Fruit fly (Drosophila melanogaster) whole organism, pupa: ENCODE measurements around the gene mei-38.

Experiments used
- CG10348 ChIP-seq: fragments of 200-800 bp; sonication (Bioruptor generic); IDR thresholded peaks from 2 replicates; pipeline ENCODE4 v1.3.6; 2022; ENCODE audit warnings: missing biosample characterization, missing genetic modification characterization
- CG12605 ChIP-seq: fragments of 200-800 bp; sonication (Bioruptor generic); IDR thresholded peaks from 2 replicates; pipeline ENCODE4 v1.3.6; 2022; ENCODE audit warnings: missing biosample characterization, missing genetic modification characterization
- CG13204 ChIP-seq: fragments of 200-800 bp; sonication (Bioruptor generic); optimal IDR thresholded peaks from 2 replicates; lab custom pipeline; 2018; ENCODE audit warnings: missing biosample characterization, mild to moderate bottlenecking, missing genetic modification characterization, moderate library complexity
- CG14655 ChIP-seq: fragments of 200-800 bp; sonication (Bioruptor generic); optimal IDR thresholded peaks from 3 replicates; lab custom pipeline; 2017; ENCODE audit warnings: mild to moderate bottlenecking, missing biosample characterization, missing genetic modification reagents, missing genetic modification characterization
- CG15710 ChIP-seq: fragments of 200-800 bp; sonication (Bioruptor generic); optimal IDR thresholded peaks from 2 replicates; lab custom pipeline; 2018; ENCODE audit warnings: missing biosample characterization, mild to moderate bottlenecking, missing genetic modification characterization, moderate library complexity
- CG17806 ChIP-seq: fragments of 200-800 bp; sonication (Bioruptor generic); optimal IDR thresholded peaks from 2 replicates; lab custom pipeline; 2018; ENCODE audit warnings: missing biosample characterization, mild to moderate bottlenecking, missing genetic modification characterization, moderate library complexity
- CG32121 ChIP-seq: fragments of 200-800 bp; sonication (Bioruptor generic); IDR thresholded peaks from 2 replicates; pipeline ENCODE4 v1.3.6; 2022; ENCODE audit warnings: missing biosample characterization, missing genetic modification characterization
- CG34367 ChIP-seq: fragments of 200-800 bp; sonication (Bioruptor generic); optimal IDR thresholded peaks from 2 replicates; lab custom pipeline; 2018; ENCODE audit warnings: missing biosample characterization, mild to moderate bottlenecking, missing genetic modification characterization
- CG4496 ChIP-seq: fragments of 200-800 bp; sonication (Bioruptor generic); IDR thresholded peaks from 3 replicates; pipeline ENCODE4 v1.3.6; 2022; ENCODE audit warnings: missing biosample characterization, missing genetic modification characterization
- CG8159 ChIP-seq: fragments of 200-800 bp; sonication (Bioruptor generic); optimal IDR thresholded peaks from 3 replicates; lab custom pipeline; 2018; ENCODE audit warnings: missing biosample characterization, mild to moderate bottlenecking, missing genetic modification characterization, moderate library complexity
- CG8301 ChIP-seq: fragments of 200-800 bp; sonication (Bioruptor generic); optimal IDR thresholded peaks from 2 replicates; lab custom pipeline; 2018; ENCODE audit warnings: missing biosample characterization, mild to moderate bottlenecking, missing genetic modification characterization
- CG9948 ChIP-seq: fragments of 200-800 bp; sonication (Bioruptor generic); optimal IDR thresholded peaks from 2 replicates; lab custom pipeline; 2018; ENCODE audit warnings: missing biosample characterization, mild to moderate bottlenecking, missing genetic modification characterization, moderate library complexity
- D1 ChIP-seq: fragments of 200-800 bp; sonication (Bioruptor generic); optimal IDR thresholded peaks from 2 replicates; lab custom pipeline; 2018; ENCODE audit warnings: missing biosample characterization, mild to moderate bottlenecking, missing genetic modification characterization, moderate library complexity
- EcR ChIP-seq: fragments of 200-800 bp; sonication (Bioruptor generic); optimal IDR thresholded peaks from 3 replicates; lab custom pipeline; 2019; ENCODE audit warnings: missing biosample characterization, missing genetic modification characterization, mild to moderate bottlenecking, moderate library complexity, missing genetic modification reagents
- Ets98B ChIP-seq: fragments of 200-800 bp; sonication (Bioruptor generic); IDR thresholded peaks from 2 replicates; pipeline ENCODE4 v1.3.6; 2022; ENCODE audit warnings: missing biosample characterization, missing genetic modification characterization
- Pif1A ChIP-seq: fragments of 200-800 bp; sonication (Bioruptor generic); optimal IDR thresholded peaks from 3 replicates; lab custom pipeline; 2016; ENCODE audit warnings: missing biosample characterization, missing genetic modification characterization
- Pif1B ChIP-seq: fragments of 200-800 bp; sonication (Bioruptor generic); optimal IDR thresholded peaks from 3 replicates; lab custom pipeline; 2016; ENCODE audit warnings: missing biosample characterization, missing genetic modification characterization
- Snoo ChIP-seq: fragments of 200-800 bp; sonication (Bioruptor generic); optimal IDR thresholded peaks from 3 replicates; lab custom pipeline; 2017; ENCODE audit warnings: missing biosample characterization, mild to moderate bottlenecking, missing genetic modification characterization, inconsistent platforms
- fd96Ca ChIP-seq: fragments of 200-800 bp; sonication (Bioruptor generic); IDR thresholded peaks from 3 replicates; pipeline ENCODE4 v1.3.6; 2022; ENCODE audit warnings: missing biosample characterization, missing genetic modification characterization
- gl ChIP-seq: fragments of 200-800 bp; sonication (Bioruptor generic); optimal IDR thresholded peaks from 2 replicates; lab custom pipeline; 2018; ENCODE audit warnings: missing biosample characterization, mild to moderate bottlenecking, missing genetic modification characterization
- rn ChIP-seq: fragments of 200-800 bp; sonication (Bioruptor generic); IDR thresholded peaks from 2 replicates; pipeline ENCODE4 v1.3.6; 2022; ENCODE audit warnings: missing biosample characterization, missing genetic modification characterization

Gene mei-38

DNA sequence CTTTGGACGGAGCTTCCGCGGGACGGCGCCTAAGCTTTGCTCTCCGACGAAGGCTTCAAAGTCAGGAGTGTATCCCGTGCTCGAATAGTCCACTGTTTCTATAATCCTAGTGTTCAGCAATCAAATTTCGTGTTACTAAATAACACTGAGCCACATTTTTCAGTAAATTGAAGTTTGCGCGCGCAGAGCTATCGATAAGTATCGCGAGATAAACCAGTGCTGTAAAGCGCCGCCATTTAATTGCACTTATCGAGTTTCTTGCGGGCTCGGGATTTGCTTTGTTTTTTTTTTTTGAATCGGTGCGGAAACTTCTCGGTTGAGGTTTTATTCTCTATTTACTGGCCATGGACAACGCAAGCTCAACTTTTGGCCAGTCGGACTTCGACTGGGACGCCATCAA, at the start of gene mei-38, which contains the start of gene Rab27:
TSS of gene mei-38 (plus strand) at position 216 of the 400 bp plus-strand sequence.
TSS of gene Rab27 (minus strand) at position 127 of the 400 bp plus-strand sequence.
- TF ChIP-seq CG12605 = no peak
- no peak for TF ChIP-seq CG14655
- TF ChIP-seq CG4496 (GFP tag; lab: Robert Waterston, UW) = 0 out of 3 replicates have a peak, but pooled peaks have one; percentile 37
- no peak for TF ChIP-seq CG10348 (GFP tag; lab: Robert Waterston, UW)
- no peak for TF ChIP-seq rn (GFP tag; lab: Robert Waterston, UW)
- TF ChIP-seq EcR = no peak
- TF ChIP-seq Ets98B = peak; percentile 21
- no peak for TF ChIP-seq gl (tag; lab: Kevin White, UChicago)

- TF ChIP-seq fd96Ca (GFP tag; lab: Robert Waterston, UW) (no peak), CG12605 (no peak), CG15710 (tag; lab: Kevin White, UChicago) (no peak), CG14655 (no peak), CG4496 (GFP tag; lab: Robert Waterston, UW) (no peak), CG8301 (tag; lab: Kevin White, UChicago) (no peak), CG34367 (tag; lab: Kevin White, UChicago) (no peak)
Measured at dm6 chrX:1452130-1452529, 24.7 kb upstream of the mei-38 start, which contains the start of gene Gr2a. Gr2a (plus strand) TSS chrX:1452430.

DNA sequence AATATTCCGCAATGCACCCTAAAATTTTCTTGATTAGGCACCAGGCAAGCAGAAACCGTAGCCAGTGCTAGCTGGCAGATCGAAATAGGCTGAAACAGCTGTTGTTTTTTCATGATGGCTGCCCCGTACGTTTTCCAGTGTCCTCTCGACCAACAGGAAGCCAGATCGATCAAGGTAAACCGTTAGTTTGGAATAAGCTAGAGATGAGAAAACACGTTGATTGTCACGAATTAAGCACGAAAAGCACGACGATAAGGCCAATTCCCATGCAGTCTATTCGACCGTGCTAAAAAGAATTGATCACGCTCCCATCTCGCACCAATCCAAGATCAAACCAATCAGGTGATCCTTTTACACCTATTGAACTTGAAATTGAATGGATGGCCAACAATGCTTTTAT, 22.0 kb upstream of the mei-38 start:
- TF ChIP-seq EcR (no peak), CG12605 (no peak), gl (tag; lab: Kevin White, UChicago) (no peak), CG34367 (tag; lab: Kevin White, UChicago) (no peak), CG14655 (no peak)
- TF ChIP-seq, all 21 proteins: peak for 0

DNA sequence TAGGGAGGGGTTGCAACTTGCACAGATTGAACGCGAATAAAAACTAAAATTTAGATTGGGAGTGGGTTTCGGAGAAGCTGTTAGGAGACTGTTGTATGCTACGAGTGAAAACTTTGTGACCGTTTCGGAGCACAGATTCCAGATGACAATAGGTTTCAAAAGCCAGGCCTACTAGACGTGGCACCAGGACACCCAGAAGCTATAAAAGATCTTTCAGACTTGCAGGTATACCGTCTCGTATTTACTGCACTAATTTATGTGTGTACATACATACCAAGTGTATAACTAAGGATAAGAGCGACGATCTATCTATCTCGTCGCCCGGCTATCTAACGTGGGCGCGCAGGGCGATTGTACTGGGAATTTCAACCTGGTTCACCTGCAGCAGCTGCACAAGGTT, 19.9 kb upstream of the mei-38 start, which contains the start of gene CG14785:
TSS of gene CG14785 (minus strand) at position 101 of the 400 bp plus-strand sequence.
- TF ChIP-seq CG10348 (GFP tag; lab: Robert Waterston, UW) (no peak), CG4496 (GFP tag; lab: Robert Waterston, UW) (no peak)

- TF ChIP-seq Ets98B (no peak), gl (tag; lab: Kevin White, UChicago) (no peak), rn (GFP tag; lab: Robert Waterston, UW) (no peak), CG17806 (tag; lab: Kevin White, UChicago) (no peak), CG4496 (GFP tag; lab: Robert Waterston, UW) (no peak)
Measured at dm6 chrX:1460278-1460872, 16.5 kb upstream of the mei-38 start, which contains the start of gene Lrpprc2. Lrpprc2 (minus strand) TSS chrX:1460617.

dm6 chrX:1461544-1461943, 15.3 kb upstream of the mei-38 start, which contains the start of gene CG14787:
CG14787 (minus strand) TSS chrX:1461676.
- TF ChIP-seq CG4496 (GFP tag; lab: Robert Waterston, UW) = peak; percentile 52; the same call in 1 of the 3 replicates
- peak; percentile 31 for TF ChIP-seq gl (tag; lab: Kevin White, UChicago)
- no peak for TF ChIP-seq CG34367 (tag; lab: Kevin White, UChicago)

dm6 chrX:1464033-1464432, 12.8 kb upstream of the mei-38 start, which contains the start of gene Ns3:
Ns3 (minus strand) TSS chrX:1464220.
- no peak for TF ChIP-seq CG13204
- TF ChIP-seq CG15710 (tag; lab: Kevin White, UChicago) = no peak
- TF ChIP-seq CG12605 = no peak
- no peak for TF ChIP-seq CG17806 (tag; lab: Kevin White, UChicago)
- TF ChIP-seq Ets98B = no peak
- TF ChIP-seq gl (tag; lab: Kevin White, UChicago) = no peak
- TF ChIP-seq CG34367 (tag; lab: Kevin White, UChicago) = no peak
- no peak for TF ChIP-seq Snoo (tag; lab: Kevin White, UChicago)
- no peak for TF ChIP-seq Pif1A (GFP tag; lab: Kevin White, UChicago)
- no peak for TF ChIP-seq EcR
- no peak for TF ChIP-seq CG9948 (tag; lab: Kevin White, UChicago)
- no peak for TF ChIP-seq CG32121 (GFP tag; lab: Robert Waterston, UW)

- peak; percentile 33 for TF ChIP-seq CG34367 (tag; lab: Kevin White, UChicago)
- TF ChIP-seq rn (GFP tag; lab: Robert Waterston, UW) = 0 out of 2 replicates have a peak, but pooled peaks have one; percentile 28
- peak; percentile 63 for TF ChIP-seq Ets98B
- TF ChIP-seq CG13204 = no peak
- TF ChIP-seq CG9948 (tag; lab: Kevin White, UChicago) = peak; percentile 44
- TF ChIP-seq fd96Ca (GFP tag; lab: Robert Waterston, UW) = peak; percentile 68; the same call in 2 of the 3 replicates
- TF ChIP-seq CG8301 (tag; lab: Kevin White, UChicago) = peak; percentile 51
- TF ChIP-seq CG14655 = no peak
- peak; percentile 26 for TF ChIP-seq CG8159 (tag; lab: Kevin White, UChicago)
- peak; percentile 46 for TF ChIP-seq CG17806 (tag; lab: Kevin White, UChicago)
- peak; percentile 54 for TF ChIP-seq Pif1B (GFP tag; lab: Kevin White, UChicago)
- no peak for TF ChIP-seq Snoo (tag; lab: Kevin White, UChicago)
- TF ChIP-seq CG10348 (GFP tag; lab: Robert Waterston, UW) = no peak
- no peak for TF ChIP-seq gl (tag; lab: Kevin White, UChicago)
- peak; percentile 48 for TF ChIP-seq CG15710 (tag; lab: Kevin White, UChicago)
- peak; percentile 70 for TF ChIP-seq CG32121 (GFP tag; lab: Robert Waterston, UW)
- TF ChIP-seq CG12605 = peak; percentile 22; the same call in 1 of the 2 replicates
- no peak for TF ChIP-seq EcR
- peak; percentile 83 for TF ChIP-seq CG4496 (GFP tag; lab: Robert Waterston, UW)
- TF ChIP-seq D1 (tag; lab: Kevin White, UChicago) = no peak
- no peak for TF ChIP-seq Pif1A (GFP tag; lab: Kevin White, UChicago)
Measured at dm6 chrX:1465707-1466504, 11.0 kb upstream of the mei-38 start, which contains the start of the genes O-fut2 and CG14777. O-fut2 (minus strand) TSS chrX:1465996. CG14777 (plus strand) TSS chrX:1466134.
